Worm (Caenorhabditis elegans): Measurements from ENCODE around the gene T11G6.2.

ce11 chrIV:10885915-10886314 is 27.6 kb upstream of the T11G6.2 start, which contains the start of gene srlf-11:
- TF ChIP-seq nhr-77 (tag; optimal IDR thresholded peaks at IDR 0.05) (no peak), fos-1 (tag; optimal IDR thresholded peaks at IDR 0.05) (no peak), nhr-237 (tag; optimal IDR thresholded peaks at IDR 0.05) (no peak), zag-1 (tag; optimal IDR thresholded peaks at IDR 0.05) (no peak), pha-4 (tag; optimal IDR thresholded peaks at IDR 0.05) (no peak), ztf-11 (tag; optimal IDR thresholded peaks at IDR 0.05) (no peak)
